Worm (Caenorhabditis elegans): ENCODE data around the gene C01G10.17.
"Not testable (repeated sequence)": the region's sequence is repeated elsewhere in the genome, so short reads cannot be mapped to it uniquely, and the experiment has no call there.

- not testable (repeated sequence) for TF ChIP-seq ham-2 (GFP tag; optimal IDR thresholded peaks at IDR 0.05); nhr-76 (tag; optimal IDR thresholded peaks at IDR 0.05); lin-32 (GFP tag; optimal IDR thresholded peaks at IDR 0.05)
Observed at ce11 chrV:15105893-15106598, 15.5 kb downstream of the C01G10.17 start, which contains the start of gene C01G10.14.

All from whole organism, mixed stage, embryonic.